Worm (Caenorhabditis elegans): ENCODE results near the gene C02F12.5.

DNA sequence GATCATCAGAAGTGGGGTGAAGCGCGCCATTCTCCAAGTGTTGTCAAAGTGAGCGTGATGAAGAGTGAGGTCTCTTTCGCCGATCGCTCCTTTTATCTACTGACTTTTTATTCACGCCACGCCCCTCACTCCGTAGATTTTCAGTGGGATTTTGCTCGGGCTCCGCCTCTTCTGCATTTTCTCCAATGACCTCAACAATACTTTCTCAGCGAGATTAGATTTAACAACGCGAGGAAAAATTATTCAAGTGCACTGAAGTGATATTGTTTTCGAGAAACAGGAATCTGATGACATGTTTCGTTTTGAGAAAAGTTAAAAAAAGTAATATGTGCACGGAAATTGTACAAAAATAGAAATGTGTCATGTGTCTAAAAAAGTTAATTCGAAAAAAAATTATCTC, 3.1 kb downstream of the C02F12.5 start, which contains the start of gene snet-1:
- TF ChIP-seq nhr-28 (tag; optimal IDR thresholded peaks at IDR 0.05) (no peak), nhr-237 (tag; optimal IDR thresholded peaks at IDR 0.05) (no peak), unc-62 (GFP tag; optimal IDR thresholded peaks at IDR 0.05) (no peak), zip-8 (tag; optimal IDR thresholded peaks at IDR 0.05) (no peak), mep-1 (tag; optimal IDR thresholded peaks at IDR 0.05) (no peak), elt-1 (tag; optimal IDR thresholded peaks at IDR 0.05; ENCODE audit: borderline replicate concordance, insufficient read depth) (no peak), lin-13 (tag; optimal IDR thresholded peaks at IDR 0.05) (no peak)
